Fruit fly (Drosophila melanogaster) whole organism, embryonic: ENCODE data around the gene CG6431.

Experiments
- Adf1 ChIP-seq: fragments of 200-800 bp; sonication (Bioruptor generic); IDR thresholded peaks from 2 replicates; pipeline ENCODE4 v1.3.6; 2022; ENCODE audit warnings: missing biosample characterization, missing genetic modification characterization
- Blimp-1 ChIP-seq: fragments of 200-800 bp; sonication (Bioruptor generic); optimal IDR thresholded peaks from 3 replicates; lab custom pipeline; 2018; ENCODE audit warnings: missing biosample characterization, missing genetic modification characterization, mild to moderate bottlenecking, moderate library complexity, missing genetic modification reagents
- CG12299 ChIP-seq: fragments of 200-800 bp; sonication (Bioruptor generic); optimal IDR thresholded peaks from 2 replicates; lab custom pipeline; 2018; ENCODE audit warnings: missing biosample characterization, mild to moderate bottlenecking, missing genetic modification characterization
- CG14667 ChIP-seq: fragments of 200-800 bp; sonication (Bioruptor generic); IDR thresholded peaks from 2 replicates; pipeline ENCODE4 v1.3.6; 2022; ENCODE audit warnings: missing biosample characterization, missing genetic modification characterization
- CG1647 ChIP-seq: fragments of 200-800 bp; sonication (Bioruptor generic); optimal IDR thresholded peaks from 3 replicates; lab custom pipeline; 2016; ENCODE audit warnings: missing biosample characterization, missing genetic modification characterization
- CG16813 ChIP-seq: fragments of 200-800 bp; sonication (Bioruptor generic); IDR thresholded peaks from 3 replicates; pipeline ENCODE4 v1.3.6; 2022; ENCODE audit warnings: missing biosample characterization, missing genetic modification characterization; ENCODE audit not compliant: partially characterized antibody
- CG1832 ChIP-seq: fragments of 200-800 bp; sonication (Bioruptor generic); optimal IDR thresholded peaks from 2 replicates; lab custom pipeline; 2017; ENCODE audit warnings: missing biosample characterization, mild to moderate bottlenecking, missing genetic modification characterization, inconsistent platforms
- CG18476 ChIP-seq: fragments of 200-800 bp; sonication (Bioruptor generic); optimal IDR thresholded peaks from 2 replicates; lab custom pipeline; 2016; ENCODE audit warnings: missing biosample characterization, mild to moderate bottlenecking, missing genetic modification characterization
- CG32532 ChIP-seq: fragments of 200-800 bp; sonication (Bioruptor generic); IDR thresholded peaks from 2 replicates; pipeline ENCODE4 v1.3.6; 2022; ENCODE audit warnings: missing biosample characterization, missing genetic modification characterization
- CG3726 ChIP-seq: fragments of 200-800 bp; sonication (Bioruptor generic); IDR thresholded peaks from 3 replicates; pipeline ENCODE4, ENCODE4 v1.3.6; 2022; ENCODE audit warnings: missing biosample characterization, missing genetic modification characterization
- CG4282 ChIP-seq: fragments of 200-800 bp; sonication (Bioruptor generic); optimal IDR thresholded peaks from 2 replicates; lab custom pipeline; 2016; ENCODE audit warnings: missing biosample characterization, missing genetic modification characterization
- CG4424 ChIP-seq: fragments of 200-800 bp; sonication (Bioruptor generic); optimal IDR thresholded peaks from 3 replicates; lab custom pipeline; 2016; ENCODE audit warnings: missing biosample characterization, missing genetic modification characterization
- CG7372 ChIP-seq: fragments of 200-800 bp; sonication (Bioruptor generic); IDR thresholded peaks from 2 replicates; pipeline ENCODE4 v1.3.6; 2022; ENCODE audit warnings: missing biosample characterization, missing genetic modification characterization
- CG7786 ChIP-seq: fragments of 200-800 bp; sonication (Bioruptor generic); optimal IDR thresholded peaks from 2 replicates; lab custom pipeline; 2016; ENCODE audit warnings: missing biosample characterization, missing genetic modification characterization
- CG9609 ChIP-seq: fragments of 200-800 bp; sonication (Bioruptor generic); optimal IDR thresholded peaks from 3 replicates; lab custom pipeline; 2016; ENCODE audit warnings: missing biosample characterization, missing genetic modification characterization
- CG9932 ChIP-seq: fragments of 200-800 bp; sonication (Bioruptor generic); IDR thresholded peaks from 2 replicates; pipeline ENCODE4 v1.3.6; 2022; ENCODE audit warnings: missing biosample characterization, missing genetic modification characterization
- CHES-1-like ChIP-seq: fragments of 200-800 bp; sonication (Bioruptor generic); optimal IDR thresholded peaks from 2 replicates; lab custom pipeline; 2016; ENCODE audit warnings: missing biosample characterization, missing genetic modification characterization
- Ets97D ChIP-seq: fragments of 200-800 bp; sonication (Bioruptor generic); optimal IDR thresholded peaks from 3 replicates; lab custom pipeline; 2016; ENCODE audit warnings: missing biosample characterization, missing genetic modification characterization
- GATAe ChIP-seq: fragments of 200-800 bp; sonication (Bioruptor generic); conservative IDR thresholded peaks from 2 replicates; pipeline ENCODE4 v1.3.6; 2022; ENCODE audit warnings: missing biosample characterization, missing genetic modification characterization
- H15 ChIP-seq: fragments of 200-800 bp; sonication (Bioruptor generic); IDR thresholded peaks from 3 replicates; pipeline ENCODE4 v1.3.6; 2022; ENCODE audit warnings: missing biosample characterization, missing genetic modification characterization
- Hand ChIP-seq: fragments of 200-800 bp; sonication (Bioruptor generic); optimal IDR thresholded peaks from 2 replicates; lab custom pipeline; 2017; ENCODE audit warnings: mild to moderate bottlenecking, missing biosample characterization, missing genetic modification reagents, missing genetic modification characterization
- HmgZ ChIP-seq: fragments of 200-800 bp; sonication (Bioruptor generic); optimal IDR thresholded peaks from 2 replicates; lab custom pipeline; 2018; ENCODE audit warnings: missing biosample characterization, mild to moderate bottlenecking, missing genetic modification characterization
- Med ChIP-seq: fragments of 200-800 bp; sonication (Bioruptor generic); peaks from one replicate; lab custom pipeline; 2016; ENCODE audit warnings: missing biosample characterization, missing genetic modification characterization, mild to moderate bottlenecking, inconsistent platforms, moderate library complexity
- Neu2 ChIP-seq: fragments of 200-800 bp; sonication (Bioruptor generic); optimal IDR thresholded peaks from 3 replicates; lab custom pipeline; 2016; ENCODE audit warnings: missing biosample characterization, missing genetic modification characterization, borderline replicate concordance
- Opbp ChIP-seq: fragments of 200-800 bp; sonication (Bioruptor generic); IDR thresholded peaks from 3 replicates; pipeline ENCODE4 v1.3.6; 2022; ENCODE audit warnings: missing biosample characterization, missing genetic modification characterization; ENCODE audit not compliant: partially characterized antibody
- Pdp1 ChIP-seq, 2 experiments: fragments of 200-800 bp; sonication (Bioruptor generic); optimal IDR thresholded peaks; 3 replicates each; lab custom pipeline; 2016; ENCODE audit warnings: missing biosample characterization in 2 of 2, missing genetic modification characterization in 2 of 2, mild to moderate bottlenecking in 1 of 2, moderate library complexity in 1 of 2
- Ptx1 ChIP-seq: fragments of 200-800 bp; sonication (Bioruptor generic); IDR thresholded peaks from 2 replicates; pipeline ENCODE4 v1.3.6; 2022; ENCODE audit warnings: missing biosample characterization, missing genetic modification characterization
- abd-A ChIP-seq: fragments of 200-800 bp; sonication (Bioruptor generic); optimal IDR thresholded peaks from 3 replicates; lab custom pipeline; 2019; ENCODE audit warnings: missing biosample characterization, mild to moderate bottlenecking, missing genetic modification characterization, moderate library complexity
- bowl ChIP-seq: fragments of 200-800 bp; sonication (Bioruptor generic); IDR thresholded peaks from 2 replicates; pipeline ENCODE4 v1.3.6; 2022; ENCODE audit warnings: missing biosample characterization, missing genetic modification characterization
- chif ChIP-seq, 2 experiments: fragments of 200-800 bp; sonication (Bioruptor generic); optimal IDR thresholded peaks; 3 replicates each; lab custom pipeline; 2016; ENCODE audit warnings: missing biosample characterization in 2 of 2, missing genetic modification characterization in 2 of 2
- corto ChIP-seq: fragments of 200-800 bp; sonication (Bioruptor generic); optimal IDR thresholded peaks from 2 replicates; lab custom pipeline; 2016; ENCODE audit warnings: missing biosample characterization, mild to moderate bottlenecking, missing genetic modification characterization, moderate library complexity
- crc ChIP-seq: fragments of 200-800 bp; sonication (Bioruptor generic); optimal IDR thresholded peaks from 2 replicates; lab custom pipeline; 2016; ENCODE audit warnings: missing biosample characterization, missing genetic modification characterization
- fd64A ChIP-seq: fragments of 200-800 bp; sonication (Bioruptor generic); optimal IDR thresholded peaks from 3 replicates; lab custom pipeline; 2018; ENCODE audit warnings: missing biosample characterization, mild to moderate bottlenecking, missing genetic modification characterization
- ind ChIP-seq: fragments of 200-800 bp; sonication (Bioruptor generic); optimal IDR thresholded peaks from 3 replicates; lab custom pipeline; 2016; ENCODE audit warnings: missing biosample characterization, missing genetic modification characterization
- oc ChIP-seq: fragments of 200-800 bp; sonication (Bioruptor generic); optimal IDR thresholded peaks from 2 replicates; lab custom pipeline; 2018; ENCODE audit warnings: missing biosample characterization, mild to moderate bottlenecking, missing genetic modification characterization, moderate library complexity
- pan ChIP-seq, 4 experiments: fragments of >200 bp in 3 of 4; fragments of 200-800 bp in 1 of 4; sonication (Bioruptor generic) in 1 of 4; optimal IDR thresholded peaks in 3 of 4; IDR thresholded peaks in 1 of 4; 2 replicates each; pipeline versions ENCODE4 v1.3.6 to Lab custom; 2017 to 2022; ENCODE audit warnings: missing biosample characterization in 2 of 4, missing genetic modification characterization in 2 of 4, mixed read lengths in 1 of 4
- pnt ChIP-seq: fragments of 200-800 bp; sonication (Bioruptor generic); optimal IDR thresholded peaks from 3 replicates; lab custom pipeline; 2016; ENCODE audit warnings: missing biosample characterization, missing genetic modification characterization
- pzg ChIP-seq: fragments of 200-800 bp; sonication (Bioruptor generic); optimal IDR thresholded peaks from 3 replicates; lab custom pipeline; 2018; ENCODE audit warnings: missing biosample characterization, mild to moderate bottlenecking, missing genetic modification characterization, moderate library complexity
- sd ChIP-seq: fragments of 200-800 bp; sonication (Bioruptor generic); optimal IDR thresholded peaks from 3 replicates; lab custom pipeline; 2018; ENCODE audit warnings: missing biosample characterization, mild to moderate bottlenecking, missing genetic modification characterization, moderate library complexity
- sens ChIP-seq: fragments of 200-800 bp; sonication (Bioruptor generic); peaks from one replicate; lab custom pipeline; 2016; ENCODE audit warnings: missing biosample characterization, missing genetic modification characterization
- slbo ChIP-seq: fragments of 200-800 bp; sonication (Bioruptor generic); IDR thresholded peaks from 2 replicates; pipeline ENCODE4 v1.3.6; 2022; ENCODE audit warnings: missing biosample characterization, missing genetic modification characterization
- sna ChIP-seq: fragments of 200-800 bp; sonication (Bioruptor generic); IDR thresholded peaks from 2 replicates; pipeline ENCODE4 v1.3.6; 2022; ENCODE audit warnings: missing biosample characterization, missing genetic modification characterization; ENCODE audit not compliant: partially characterized antibody
- sqz ChIP-seq: fragments of 200-800 bp; sonication (Bioruptor generic); optimal IDR thresholded peaks from 3 replicates; lab custom pipeline; 2018; ENCODE audit warnings: missing biosample characterization, mild to moderate bottlenecking, missing genetic modification characterization
- tup ChIP-seq: fragments of 200-800 bp; sonication (Bioruptor generic); optimal IDR thresholded peaks from 2 replicates; lab custom pipeline; 2016; ENCODE audit warnings: missing biosample characterization, mild to moderate bottlenecking, missing genetic modification characterization, moderate library complexity
- unc-4 ChIP-seq: fragments of 200-800 bp; sonication (Bioruptor generic); IDR thresholded peaks from 2 replicates; pipeline ENCODE4 v1.3.6; 2022; ENCODE audit warnings: missing biosample characterization, missing genetic modification characterization; ENCODE audit not compliant: partially characterized antibody
- vvl ChIP-seq: fragments of 200-800 bp; sonication (Bioruptor generic); IDR thresholded peaks from 2 replicates; pipeline ENCODE4 v1.3.6; 2022; ENCODE audit warnings: missing biosample characterization, missing genetic modification characterization

The CG6431 gene

DNA sequence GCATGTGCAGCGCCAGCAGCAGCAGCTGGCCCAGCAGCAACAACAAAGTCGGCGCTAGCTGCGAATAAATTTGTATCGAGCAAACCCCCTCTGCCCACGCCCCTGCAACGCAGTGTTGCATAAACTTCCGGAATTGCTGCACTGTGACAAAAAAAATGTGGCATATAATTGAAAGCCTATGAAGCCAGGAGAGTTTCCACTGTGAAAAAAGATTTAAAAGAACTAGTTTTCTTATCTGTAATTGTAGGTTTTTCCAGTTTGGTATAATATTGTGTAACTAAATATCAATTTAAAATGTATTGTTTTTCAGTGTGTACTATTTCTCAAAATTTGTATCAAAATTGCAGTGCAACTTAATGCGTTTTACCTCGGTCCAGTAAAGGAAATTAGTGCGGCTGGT, 24.2 kb downstream of the CG6431 start (continued):
- TF ChIP-seq ind, result no peak
- no peak for TF ChIP-seq fd64A (GFP tag; lab: Kevin White, UChicago)
- no peak for TF ChIP-seq pnt (GFP tag; lab: Kevin White, UChicago)
- TF ChIP-seq CG3726 (GFP tag; lab: Robert Waterston, UW), result no peak
- no peak for TF ChIP-seq CG1832
- no peak for TF ChIP-seq HmgZ
- no peak for TF ChIP-seq slbo (GFP tag; lab: Robert Waterston, UW)
- no peak for TF ChIP-seq CG9932 (GFP tag; lab: Robert Waterston, UW)
- TF ChIP-seq GATAe (GFP tag; lab: Robert Waterston, UW), result no peak
- TF ChIP-seq CG14667 (GFP tag; lab: Robert Waterston, UW), result 0 out of 2 replicates have a peak, but pooled peaks have one; percentile 5
- no peak for TF ChIP-seq Hand (GFP tag; lab: Kevin White, UChicago)
- TF ChIP-seq Adf1, result no peak
- no peak for TF ChIP-seq sna (GFP tag; lab: Robert Waterston, UW)
- no peak for TF ChIP-seq CG16813
- TF ChIP-seq Opbp, result no peak
- no peak for TF ChIP-seq Ptx1
- TF ChIP-seq CG32532 (GFP tag; lab: Robert Waterston, UW), result no peak

DNA sequence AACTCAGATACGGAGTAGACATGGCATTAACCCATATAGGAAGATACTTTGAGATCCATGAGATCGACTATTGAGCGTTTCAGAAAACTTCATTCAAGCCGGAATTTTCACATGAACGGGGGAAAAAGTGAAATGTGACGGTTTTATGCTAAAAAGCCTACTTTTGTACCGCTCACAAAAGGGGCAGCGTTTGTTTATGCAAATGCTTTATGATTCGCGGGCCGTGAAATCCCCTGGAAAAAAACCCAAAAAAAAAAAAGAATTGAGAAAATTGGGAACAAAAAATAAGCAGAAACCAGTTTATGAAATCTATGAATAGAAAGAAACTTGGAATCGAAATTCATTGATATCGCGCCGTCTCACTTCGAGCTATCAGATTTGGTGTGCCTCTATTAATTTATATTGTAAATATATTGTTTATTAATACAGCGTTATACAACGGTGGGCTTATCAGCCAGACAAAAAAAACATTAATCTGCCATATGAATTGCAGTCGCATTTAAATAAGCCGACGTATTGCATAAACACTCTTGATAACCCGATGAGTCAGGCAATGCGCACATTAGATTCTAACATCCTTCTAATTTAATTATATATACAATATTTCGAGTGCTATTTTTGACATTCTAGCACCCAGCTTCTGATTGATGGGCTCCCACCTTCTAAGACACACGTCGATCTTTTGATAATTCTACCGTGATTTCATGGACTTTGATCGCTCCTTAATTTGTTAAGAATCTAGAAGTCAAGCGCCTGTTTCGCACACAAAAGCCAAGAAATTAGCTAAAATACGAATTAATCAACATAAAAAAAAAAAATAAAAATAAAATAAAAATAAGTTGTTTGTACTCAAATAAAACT, 25.8 kb downstream of the CG6431 start:
- TF ChIP-seq ind (no peak), oc (peak; percentile 74), CG12299 (tag; lab: Kevin White, UChicago) (no peak), Pdp1 (GFP tag; optimal IDR thresholded peaks at IDR 0.05; lab: Kevin White, UChicago) (peak in 1 of 2 experiments; percentile 77), CG4424 (GFP tag; lab: Kevin White, UChicago) (no peak), vvl (GFP tag; lab: Robert Waterston, UW) (peak; percentile 35; the same call in 1 of the 2 replicates), sqz (peak; percentile 66), Blimp-1 (GFP tag; lab: Kevin White, UChicago) (peak; percentile 69), H15 (GFP tag; lab: Robert Waterston, UW) (no peak), sna (GFP tag; lab: Robert Waterston, UW) (no peak), Ets97D (GFP tag; lab: Kevin White, UChicago) (no peak), unc-4 (GFP tag; lab: Robert Waterston, UW) (no peak), CG18476 (GFP tag; lab: Kevin White, UChicago) (no peak), Med (GFP tag; lab: Kevin White, UChicago) (peak; percentile 30), abd-A (tag; lab: Kevin White, UChicago) (peak; percentile 2)

DNA sequence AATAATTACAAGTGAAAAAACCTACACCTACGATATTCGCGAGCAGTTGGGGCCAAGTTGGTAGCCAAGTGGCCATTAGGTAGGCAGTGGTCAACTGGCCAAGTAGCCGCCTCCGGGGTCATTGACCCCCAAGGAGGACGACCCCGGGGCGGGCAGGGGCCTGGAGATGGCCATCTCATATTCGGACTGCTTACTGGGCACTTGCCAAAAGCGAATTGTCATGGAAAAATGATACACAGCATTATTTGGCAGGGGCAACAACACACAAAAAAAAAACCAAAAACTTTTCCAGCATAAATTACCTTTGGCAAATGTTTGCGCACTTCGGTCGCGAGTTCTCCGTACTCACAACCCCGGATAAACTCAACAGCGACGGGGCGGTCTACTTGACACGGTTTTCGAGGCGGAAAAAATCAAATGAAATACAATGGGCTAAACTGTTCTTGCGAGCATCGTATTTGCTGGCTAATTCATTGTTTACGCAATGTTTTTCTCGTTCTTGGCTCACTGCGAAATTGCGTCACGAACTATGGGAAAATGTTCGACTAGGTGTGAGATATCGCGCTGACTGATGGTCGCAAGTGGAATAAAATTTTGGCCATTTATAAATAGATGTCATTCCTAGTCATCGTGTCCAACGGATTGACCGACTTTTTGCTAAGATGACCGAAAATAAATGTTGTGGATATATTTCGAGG, 27.1 kb downstream of the CG6431 start:
- TF ChIP-seq sens (GFP tag; lab: Kevin White, UChicago) (peak; percentile 45), CG4282 (no peak), CHES-1-like (GFP tag; lab: Kevin White, UChicago) (no peak), corto (GFP tag; lab: Kevin White, UChicago) (no peak), CG7372 (GFP tag; lab: Robert Waterston, UW) (no peak), pan (optimal IDR thresholded peaks at IDR 0.05; lab: Kevin White, UChicago) (no peak), pan (GFP tag; optimal IDR thresholded peaks at IDR 0.05 in 1 of 2, IDR thresholded peaks at IDR 0.05 in 1 of 2) (peak in 1 of 2 experiments; percentile 7), chif (GFP tag; optimal IDR thresholded peaks at IDR 0.05; lab: Kevin White, UChicago) (peak in 1 of 2 experiments; percentile 13), CG7786 (GFP tag; lab: Kevin White, UChicago) (no peak), tup (GFP tag; lab: Kevin White, UChicago) (no peak), crc (GFP tag; lab: Kevin White, UChicago) (no peak), CG1647 (GFP tag; lab: Kevin White, UChicago) (no peak), pzg (no peak), bowl (GFP tag; lab: Robert Waterston, UW) (no peak), Neu2 (no peak), sd (tag; lab: Kevin White, UChicago) (peak; percentile 11), CG9609 (no peak)
